Fruit fly (Drosophila melanogaster) whole organism, embryonic: ENCODE results near the gene pcm.

Experiments used
- CG10209 ChIP-seq: fragments of 200-800 bp; sonication (Bioruptor generic); optimal IDR thresholded peaks from 3 replicates; lab custom pipeline; 2017; ENCODE audit warnings: missing biosample characterization, mild to moderate bottlenecking, missing genetic modification characterization, missing genetic modification reagents
- CG11723 ChIP-seq: fragments of 200-800 bp; sonication (Bioruptor generic); optimal IDR thresholded peaks from 2 replicates; lab custom pipeline; 2017; ENCODE audit warnings: missing biosample characterization, mild to moderate bottlenecking, missing genetic modification characterization
- CG12219 ChIP-seq: fragments of 200-800 bp; sonication (Bioruptor generic); optimal IDR thresholded peaks from 3 replicates; lab custom pipeline; 2018; ENCODE audit warnings: missing biosample characterization, mild to moderate bottlenecking, missing genetic modification characterization
- CG12236 ChIP-seq: fragments of 200-800 bp; sonication (Bioruptor generic); optimal IDR thresholded peaks from 2 replicates; lab custom pipeline; 2016; ENCODE audit warnings: missing biosample characterization, missing genetic modification characterization
- CG14667 ChIP-seq: fragments of 200-800 bp; sonication (Bioruptor generic); IDR thresholded peaks from 2 replicates; pipeline ENCODE4 v1.3.6; 2022; ENCODE audit warnings: missing biosample characterization, missing genetic modification characterization
- CG14965 ChIP-seq: fragments of 200-800 bp; sonication (Bioruptor generic); optimal IDR thresholded peaks from 2 replicates; lab custom pipeline; 2016; ENCODE audit warnings: missing biosample characterization, missing genetic modification characterization, borderline replicate concordance
- CG16863 ChIP-seq: fragments of 200-800 bp; sonication (Bioruptor generic); optimal IDR thresholded peaks from 3 replicates; lab custom pipeline; 2016; ENCODE audit warnings: missing biosample characterization, missing genetic modification characterization
- CG17359 ChIP-seq: fragments of 200-800 bp; sonication (Bioruptor generic); optimal IDR thresholded peaks from 3 replicates; lab custom pipeline; 2018; ENCODE audit warnings: missing biosample characterization, mild to moderate bottlenecking, missing genetic modification characterization, moderate library complexity
- CG17912 ChIP-seq: fragments of 200-800 bp; sonication (Bioruptor generic); optimal IDR thresholded peaks from 2 replicates; lab custom pipeline; 2018; ENCODE audit warnings: missing biosample characterization, mild to moderate bottlenecking, missing genetic modification characterization
- CG1792 ChIP-seq: fragments of 200-800 bp; sonication (Bioruptor generic); optimal IDR thresholded peaks from 2 replicates; lab custom pipeline; 2016; ENCODE audit warnings: missing biosample characterization, missing genetic modification characterization
- CG18619 ChIP-seq: fragments of 200-800 bp; sonication (Bioruptor generic); optimal IDR thresholded peaks from 3 replicates; lab custom pipeline; 2017; ENCODE audit warnings: missing biosample characterization, mild to moderate bottlenecking, missing genetic modification characterization
- CG2712 ChIP-seq: fragments of 200-800 bp; optimal IDR thresholded peaks from 3 replicates; lab custom pipeline; 2019; ENCODE audit warnings: missing biosample characterization, mild to moderate bottlenecking, missing genetic modification characterization, moderate library complexity
- CG30403 ChIP-seq: fragments of 200-800 bp; sonication (Bioruptor generic); optimal IDR thresholded peaks from 3 replicates; lab custom pipeline; 2016; ENCODE audit warnings: missing biosample characterization, missing genetic modification characterization
- CG31388 ChIP-seq: fragments of 200-800 bp; sonication (Bioruptor generic); optimal IDR thresholded peaks from 2 replicates; lab custom pipeline; 2016; ENCODE audit warnings: missing biosample characterization, missing genetic modification characterization
- CG32772 ChIP-seq: fragments of 200-800 bp; sonication (Bioruptor generic); IDR thresholded peaks from 2 replicates; pipeline ENCODE4 v1.3.6; 2022; ENCODE audit warnings: missing biosample characterization, missing genetic modification characterization
- CG4282 ChIP-seq: fragments of 200-800 bp; sonication (Bioruptor generic); optimal IDR thresholded peaks from 2 replicates; lab custom pipeline; 2016; ENCODE audit warnings: missing biosample characterization, missing genetic modification characterization
- CG7357 ChIP-seq: fragments of 200-800 bp; sonication (Bioruptor generic); IDR thresholded peaks from 3 replicates; pipeline ENCODE4 v1.3.6; 2022; ENCODE audit warnings: missing biosample characterization, missing genetic modification characterization
- CG7987 ChIP-seq: fragments of 200-800 bp; sonication (Bioruptor generic); optimal IDR thresholded peaks from 2 replicates; lab custom pipeline; 2018; ENCODE audit warnings: missing biosample characterization, mild to moderate bottlenecking, missing genetic modification characterization, moderate library complexity
- CG8359 ChIP-seq: fragments of 200-800 bp; sonication (Bioruptor generic); optimal IDR thresholded peaks from 2 replicates; lab custom pipeline; 2017; ENCODE audit warnings: missing biosample characterization, mild to moderate bottlenecking, missing genetic modification characterization, borderline replicate concordance
- CTCF ChIP-seq: fragments of 200-800 bp; sonication (Bioruptor generic); optimal IDR thresholded peaks from 2 replicates; lab custom pipeline; 2017; ENCODE audit warnings: missing biosample characterization, mild to moderate bottlenecking, missing genetic modification characterization, moderate library complexity
- Dip2 ChIP-seq: fragments of 200-800 bp; sonication (Bioruptor generic); IDR thresholded peaks from 2 replicates; pipeline ENCODE4 v1.3.6; 2022; ENCODE audit warnings: missing biosample characterization, missing genetic modification characterization
- Doc3 ChIP-seq: fragments of 200-800 bp; sonication (Bioruptor generic); IDR thresholded peaks from 3 replicates; pipeline ENCODE4 v1.3.6; 2022; ENCODE audit warnings: missing biosample characterization, missing genetic modification characterization; ENCODE audit not compliant: partially characterized antibody
- Fer2 ChIP-seq: fragments of 200-800 bp; sonication (Bioruptor generic); optimal IDR thresholded peaks from 2 replicates; lab custom pipeline; 2018; ENCODE audit warnings: missing biosample characterization, mild to moderate bottlenecking, missing genetic modification characterization, moderate library complexity
- Jarid2 ChIP-seq: fragments of 200-800 bp; sonication (Bioruptor generic); optimal IDR thresholded peaks from 3 replicates; lab custom pipeline; 2017; ENCODE audit warnings: mild to moderate bottlenecking, missing biosample characterization, missing genetic modification reagents, missing genetic modification characterization
- Lim3 ChIP-seq: fragments of 200-800 bp; sonication (Bioruptor generic); IDR thresholded peaks from 2 replicates; pipeline ENCODE4 v1.3.6; 2022; ENCODE audit warnings: missing biosample characterization, missing genetic modification characterization
- NC2β ChIP-seq: fragments of 200-800 bp; sonication (Bioruptor generic); optimal IDR thresholded peaks from 2 replicates; lab custom pipeline; 2016; ENCODE audit warnings: missing biosample characterization, missing genetic modification characterization
- Pdp1 ChIP-seq, 2 experiments: fragments of 200-800 bp; sonication (Bioruptor generic); optimal IDR thresholded peaks; 3 replicates each; lab custom pipeline; 2016; ENCODE audit warnings: missing biosample characterization in 2 of 2, missing genetic modification characterization in 2 of 2, mild to moderate bottlenecking in 1 of 2, moderate library complexity in 1 of 2
- Sry-δ ChIP-seq: fragments of 200-800 bp; sonication (Bioruptor generic); optimal IDR thresholded peaks from 2 replicates; lab custom pipeline; 2016; ENCODE audit warnings: missing biosample characterization, missing genetic modification characterization
- az2 ChIP-seq: fragments of 200-800 bp; sonication (Bioruptor generic); optimal IDR thresholded peaks from 3 replicates; lab custom pipeline; 2016; ENCODE audit warnings: missing biosample characterization, missing genetic modification characterization
- bbx ChIP-seq: fragments of 200-800 bp; sonication (Bioruptor generic); IDR thresholded peaks from 2 replicates; pipeline ENCODE4 v1.3.6; 2022; ENCODE audit warnings: missing biosample characterization, missing genetic modification characterization; ENCODE audit not compliant: partially characterized antibody
- br ChIP-seq: fragments of >200 bp; optimal IDR thresholded peaks from 2 replicates; lab custom pipeline; 2017
- bsh ChIP-seq, 2 experiments: fragments of 200-800 bp; sonication (Bioruptor generic); optimal IDR thresholded peaks; 2 replicates each; lab custom pipeline; 2017 to 2018; ENCODE audit warnings: mild to moderate bottlenecking in 2 of 2, missing biosample characterization in 2 of 2, missing genetic modification characterization in 2 of 2, moderate library complexity in 1 of 2
- btn ChIP-seq: fragments of 200-800 bp; sonication (Bioruptor generic); optimal IDR thresholded peaks from 2 replicates; lab custom pipeline; 2016; ENCODE audit warnings: missing biosample characterization, missing genetic modification characterization
- chm ChIP-seq: fragments of 200-800 bp; sonication (Bioruptor generic); IDR thresholded peaks from 2 replicates; pipeline ENCODE4 v1.3.6; 2022; ENCODE audit warnings: missing biosample characterization, missing genetic modification characterization
- chn ChIP-seq: fragments of 200-800 bp; sonication (Bioruptor generic); optimal IDR thresholded peaks from 2 replicates; lab custom pipeline; 2016; ENCODE audit warnings: missing biosample characterization, missing genetic modification characterization
- crol ChIP-seq: fragments of 200-800 bp; sonication (Bioruptor generic); IDR thresholded peaks from 2 replicates; pipeline ENCODE4 v1.3.6; 2022; ENCODE audit warnings: missing biosample characterization, missing genetic modification characterization
- crp ChIP-seq, 2 experiments: fragments of 200-800 bp; sonication (Bioruptor generic); optimal IDR thresholded peaks; 2 replicates in 1 of 2; 3 replicates in 1 of 2; lab custom pipeline; 2017; ENCODE audit warnings: missing biosample characterization in 2 of 2, missing genetic modification characterization in 2 of 2, mild to moderate bottlenecking in 1 of 2, moderate library complexity in 1 of 2
- dysf ChIP-seq: fragments of 200-800 bp; sonication (Bioruptor generic); IDR thresholded peaks from 3 replicates; pipeline ENCODE4 v1.3.6; 2022; ENCODE audit warnings: missing biosample characterization, missing genetic modification characterization
- emc ChIP-seq: fragments of 200-800 bp; sonication (Bioruptor generic); optimal IDR thresholded peaks from 2 replicates; lab custom pipeline; 2016; ENCODE audit warnings: missing biosample characterization, missing genetic modification characterization
- fd3F ChIP-seq: fragments of 200-800 bp; sonication (Bioruptor generic); optimal IDR thresholded peaks from 2 replicates; lab custom pipeline; 2018; ENCODE audit warnings: missing biosample characterization, mild to moderate bottlenecking, missing genetic modification characterization, moderate library complexity
- ftz-f1 ChIP-seq: fragments of 200-800 bp; sonication (Bioruptor generic); optimal IDR thresholded peaks from 2 replicates; lab custom pipeline; 2016; ENCODE audit warnings: missing biosample characterization, missing genetic modification characterization
- insv ChIP-seq, 2 experiments: fragments of 200-800 bp; sonication (Bioruptor generic); optimal IDR thresholded peaks; 3 replicates each; lab custom pipeline; 2016 to 2018; ENCODE audit warnings: missing biosample characterization in 2 of 2, missing genetic modification characterization in 2 of 2
- inv ChIP-seq: fragments of 200-800 bp; sonication (Bioruptor generic); IDR thresholded peaks from 2 replicates; pipeline ENCODE4 v1.3.6; 2022; ENCODE audit warnings: missing biosample characterization, missing genetic modification characterization; ENCODE audit not compliant: partially characterized antibody
- knrl ChIP-seq: fragments of 200-800 bp; sonication (Bioruptor generic); IDR thresholded peaks from 3 replicates; pipeline ENCODE4 v1.3.6; 2022; ENCODE audit warnings: missing biosample characterization, missing genetic modification characterization; ENCODE audit not compliant: partially characterized antibody
- lmd ChIP-seq: fragments of 200-800 bp; sonication (Bioruptor generic); IDR thresholded peaks from 2 replicates; pipeline ENCODE4 v1.3.6; 2022; ENCODE audit warnings: missing biosample characterization, missing genetic modification characterization
- ro ChIP-seq: fragments of 200-800 bp; sonication (Bioruptor generic); IDR thresholded peaks from 2 replicates; pipeline ENCODE4 v1.3.6; 2022; ENCODE audit warnings: missing biosample characterization, missing genetic modification characterization
- shn ChIP-seq: fragments of 200-800 bp; sonication (Bioruptor generic); optimal IDR thresholded peaks from 3 replicates; lab custom pipeline; 2016; ENCODE audit warnings: missing biosample characterization, missing genetic modification characterization
- sima ChIP-seq: fragments of 200-800 bp; sonication (Bioruptor generic); optimal IDR thresholded peaks from 2 replicates; lab custom pipeline; 2016; ENCODE audit warnings: missing biosample characterization, missing genetic modification characterization
- sob ChIP-seq: fragments of 200-800 bp; sonication (Bioruptor generic); IDR thresholded peaks from 2 replicates; pipeline ENCODE4 v1.3.6; 2022; ENCODE audit warnings: missing biosample characterization, missing genetic modification characterization
- tll ChIP-seq, 2 experiments: fragments of 200-800 bp in 1 of 2; fragments of >200 bp in 1 of 2; sonication (Bioruptor generic) in 1 of 2; optimal IDR thresholded peaks; 2 replicates each; lab custom pipeline; 2017 to 2019; ENCODE audit warnings: missing biosample characterization in 2 of 2, missing genetic modification characterization in 2 of 2, mild to moderate bottlenecking in 1 of 2, moderate library complexity in 1 of 2
- toy ChIP-seq: fragments of 200-800 bp; sonication (Bioruptor generic); IDR thresholded peaks from 2 replicates; pipeline ENCODE4 v1.3.6; 2022; ENCODE audit warnings: missing biosample characterization, missing genetic modification characterization
- trh ChIP-seq: fragments of 200-800 bp; sonication (Bioruptor generic); optimal IDR thresholded peaks from 2 replicates; lab custom pipeline; 2016; ENCODE audit warnings: missing biosample characterization, missing genetic modification characterization

pcm gene

dm6 chrX:19496808-19497259 lies 5.0 kb upstream of the pcm start (continued):
- TF ChIP-seq Doc3 (GFP tag; lab: Robert Waterston, UW) (peak; percentile 62; the same call in 2 of the 3 replicates), sob (peak; percentile 55), CG31388 (no peak), dysf (GFP tag; lab: Robert Waterston, UW) (no peak), Lim3 (GFP tag; lab: Robert Waterston, UW) (no peak), Sry-δ (GFP tag; lab: Kevin White, UChicago) (peak; percentile 69), fd3F (GFP tag; lab: Kevin White, UChicago) (no peak), insv (GFP tag; optimal IDR thresholded peaks at IDR 0.05; lab: Kevin White, UChicago) (no peak), br (lab: Kevin White, UChicago) (no peak), CG17912 (GFP tag; lab: Kevin White, UChicago) (peak; percentile 68), lmd (GFP tag; lab: Robert Waterston, UW) (no peak), CG14965 (GFP tag; lab: Kevin White, UChicago) (no peak), CG32772 (no peak), btn (GFP tag; lab: Kevin White, UChicago) (no peak), CG12219 (GFP tag; lab: Kevin White, UChicago) (no peak), Pdp1 (GFP tag; optimal IDR thresholded peaks at IDR 0.05; lab: Kevin White, UChicago) (peak in 1 of 2 experiments; percentile 69), CG11723 (GFP tag; lab: Kevin White, UChicago) (no peak), tll (GFP tag; optimal IDR thresholded peaks at IDR 0.05; lab: Kevin White, UChicago) (no peak), inv (peak; percentile 67), chm (0 out of 2 replicates have a peak, but pooled peaks have one; percentile 29), CG2712 (tag; lab: Kevin White, UChicago) (no peak), ftz-f1 (no peak), knrl (GFP tag; lab: Robert Waterston, UW) (peak; percentile 68), bbx (GFP tag; lab: Robert Waterston, UW) (peak; percentile 87), Dip2 (GFP tag; lab: Robert Waterston, UW) (no peak), CG14667 (GFP tag; lab: Robert Waterston, UW) (no peak), trh (GFP tag; lab: Kevin White, UChicago) (no peak), CG12236 (GFP tag; lab: Kevin White, UChicago) (no peak), emc (GFP tag; lab: Kevin White, UChicago) (no peak), CG4282 (no peak), Fer2 (no peak), bsh (GFP tag; optimal IDR thresholded peaks at IDR 0.05; lab: Kevin White, UChicago) (peak in 1 of 2 experiments; percentile 4), CG18619 (GFP tag; lab: Kevin White, UChicago) (no peak), toy (GFP tag; lab: Robert Waterston, UW) (no peak), chn (GFP tag; lab: Kevin White, UChicago) (peak; percentile 19), sima (GFP tag; lab: Kevin White, UChicago) (no peak), az2 (GFP tag; lab: Kevin White, UChicago) (no peak), shn (GFP tag; lab: Kevin White, UChicago) (no peak), CG8359 (no peak), ro (GFP tag; lab: Robert Waterston, UW) (no peak), CG7357 (GFP tag; lab: Robert Waterston, UW) (no peak), NC2β (GFP tag; lab: Kevin White, UChicago) (no peak), crp (GFP tag; optimal IDR thresholded peaks at IDR 0.05; lab: Kevin White, UChicago) (peak in 1 of 2 experiments; percentile 74), CG16863 (no peak), Jarid2 (GFP tag; lab: Kevin White, UChicago) (no peak), CG30403 (GFP tag; lab: Kevin White, UChicago) (no peak), CG7987 (peak; percentile 21), CG1792 (GFP tag; lab: Kevin White, UChicago) (no peak), CG10209 (GFP tag; lab: Kevin White, UChicago) (no peak), CTCF (GFP tag; lab: Kevin White, UChicago) (no peak), crol (GFP tag; lab: Robert Waterston, UW) (no peak; the same call in 1 of the 2 replicates), CG17359 (tag; lab: Kevin White, UChicago) (no peak)
